Fruit fly (Drosophila melanogaster) whole organism, prepupa: Measurements from ENCODE around the gene CG31549.

Source experiments
- Blimp-1 ChIP-seq: fragments of 200-800 bp; sonication (Bioruptor generic); optimal IDR thresholded peaks from 3 replicates; lab custom pipeline; 2017; ENCODE audit warnings: missing biosample characterization, missing genetic modification characterization, mild to moderate bottlenecking, moderate library complexity, missing genetic modification reagents
- CG11762 ChIP-seq: fragments of 200-800 bp; sonication (Bioruptor generic); optimal IDR thresholded peaks from 3 replicates; lab custom pipeline; 2016; ENCODE audit warnings: missing biosample characterization, missing genetic modification characterization; ENCODE audit not compliant: insufficient read depth
- CG11902 ChIP-seq: fragments of 200-800 bp; sonication (Bioruptor generic); optimal IDR thresholded peaks from 3 replicates; lab custom pipeline; 2016; ENCODE audit warnings: missing biosample characterization, missing genetic modification characterization
- CG15336 ChIP-seq: fragments of 200-800 bp; sonication (Bioruptor generic); IDR thresholded peaks from 2 replicates; pipeline ENCODE4 v1.3.6; 2022; ENCODE audit warnings: missing biosample characterization, missing genetic modification characterization
- CG1621 ChIP-seq: fragments of 200-800 bp; sonication (Bioruptor generic); optimal IDR thresholded peaks from 3 replicates; lab custom pipeline; 2018; ENCODE audit warnings: missing biosample characterization, mild to moderate bottlenecking, missing genetic modification characterization
- CG16779 ChIP-seq: fragments of 200-800 bp; sonication (Bioruptor generic); optimal IDR thresholded peaks from 3 replicates; lab custom pipeline; 2017; ENCODE audit warnings: missing biosample characterization, mild to moderate bottlenecking, missing genetic modification characterization
- CG3032 ChIP-seq: fragments of 200-800 bp; optimal IDR thresholded peaks from 2 replicates; lab custom pipeline; 2019; ENCODE audit warnings: missing biosample characterization, mild to moderate bottlenecking, missing genetic modification characterization, moderate library complexity
- CG31627 ChIP-seq: fragments of 200-800 bp; sonication (Bioruptor generic); optimal IDR thresholded peaks from 3 replicates; lab custom pipeline; 2016; ENCODE audit warnings: missing biosample characterization, missing genetic modification characterization
- CG32006 ChIP-seq: fragments of 200-800 bp; sonication (Bioruptor generic); optimal IDR thresholded peaks from 3 replicates; lab custom pipeline; 2017; ENCODE audit warnings: missing biosample characterization, mild to moderate bottlenecking, missing genetic modification characterization
- CG34406 ChIP-seq: fragments of 200-800 bp; sonication (Bioruptor generic); optimal IDR thresholded peaks from 3 replicates; lab custom pipeline; 2016; ENCODE audit warnings: missing biosample characterization, missing genetic modification characterization
- CG3919 ChIP-seq: fragments of 200-800 bp; sonication (Bioruptor generic); optimal IDR thresholded peaks from 3 replicates; lab custom pipeline; 2016; ENCODE audit warnings: missing biosample characterization, missing genetic modification characterization
- CG4318 ChIP-seq: fragments of 200-800 bp; sonication (Bioruptor generic); optimal IDR thresholded peaks from 3 replicates; lab custom pipeline; 2017; ENCODE audit warnings: missing biosample characterization, mild to moderate bottlenecking, missing genetic modification characterization
- CG6163 ChIP-seq: fragments of 200-800 bp; sonication (Bioruptor generic); IDR thresholded peaks from 3 replicates; pipeline ENCODE4 v1.3.6; 2022; ENCODE audit warnings: missing biosample characterization, missing genetic modification characterization
- CG6276 ChIP-seq: fragments of 200-800 bp; sonication (Bioruptor generic); optimal IDR thresholded peaks from 2 replicates; lab custom pipeline; 2017; ENCODE audit warnings: missing biosample characterization, mild to moderate bottlenecking, missing genetic modification characterization
- CG6792 ChIP-seq: fragments of 200-800 bp; sonication (Bioruptor generic); optimal IDR thresholded peaks from 3 replicates; lab custom pipeline; 2016; ENCODE audit warnings: missing biosample characterization, missing genetic modification characterization
- CG6808 ChIP-seq: fragments of 200-800 bp; sonication (Bioruptor generic); optimal IDR thresholded peaks from 3 replicates; lab custom pipeline; 2017; ENCODE audit warnings: missing biosample characterization, missing genetic modification characterization, mild to moderate bottlenecking, moderate library complexity, missing genetic modification reagents
- CG7368 ChIP-seq: fragments of 200-800 bp; sonication (Bioruptor generic); optimal IDR thresholded peaks from 3 replicates; lab custom pipeline; 2016; ENCODE audit warnings: missing biosample characterization, missing genetic modification characterization
- CG8119 ChIP-seq: fragments of 200-800 bp; sonication (Bioruptor generic); IDR thresholded peaks from 3 replicates; pipeline ENCODE4 v1.3.6; 2022; ENCODE audit warnings: missing biosample characterization, missing genetic modification characterization
- CG8319 ChIP-seq: fragments of 200-800 bp; sonication (Bioruptor generic); optimal IDR thresholded peaks from 3 replicates; lab custom pipeline; 2016; ENCODE audit warnings: missing biosample characterization, missing genetic modification characterization
- CG8632 ChIP-seq: fragments of 200-800 bp; sonication (Bioruptor generic); optimal IDR thresholded peaks from 3 replicates; lab custom pipeline; 2016; ENCODE audit warnings: missing biosample characterization, missing genetic modification characterization
- CG9139 ChIP-seq: fragments of 200-800 bp; sonication (Bioruptor generic); optimal IDR thresholded peaks from 3 replicates; lab custom pipeline; 2017; ENCODE audit warnings: missing biosample characterization, mild to moderate bottlenecking, missing genetic modification characterization
- Eip75B ChIP-seq: fragments of 200-800 bp; sonication (Bioruptor generic); optimal IDR thresholded peaks from 3 replicates; lab custom pipeline; 2016; ENCODE audit warnings: missing biosample characterization, missing genetic modification characterization
- Eip78C ChIP-seq: fragments of 200-800 bp; sonication (Bioruptor generic); peaks from one replicate; lab custom pipeline; 2016; ENCODE audit warnings: missing biosample characterization, missing genetic modification characterization
- Eip93F ChIP-seq: fragments of 200-800 bp; sonication (Bioruptor generic); optimal IDR thresholded peaks from 2 replicates; lab custom pipeline; 2016; ENCODE audit warnings: missing biosample characterization, mild to moderate bottlenecking, missing genetic modification characterization
- Ets21C ChIP-seq: fragments of 200-800 bp; sonication (Bioruptor generic); optimal IDR thresholded peaks from 3 replicates; lab custom pipeline; 2016; ENCODE audit warnings: missing biosample characterization, missing genetic modification characterization
- Gug ChIP-seq: fragments of 200-800 bp; sonication (Bioruptor generic); IDR thresholded peaks from 2 replicates; pipeline ENCODE4 v1.3.6; 2022; ENCODE audit warnings: missing biosample characterization, missing genetic modification characterization
- Hr38 ChIP-seq: sonication (Bioruptor generic); optimal IDR thresholded peaks from 2 replicates; lab custom pipeline; 2016; ENCODE audit warnings: missing biosample characterization, missing genetic modification characterization
- Hr39 ChIP-seq: fragments of 200-800 bp; sonication (Bioruptor generic); optimal IDR thresholded peaks from 2 replicates; lab custom pipeline; 2016; ENCODE audit warnings: missing biosample characterization, missing genetic modification characterization
- Hr4 ChIP-seq: fragments of 200-800 bp; sonication (Bioruptor generic); optimal IDR thresholded peaks from 3 replicates; lab custom pipeline; 2016; ENCODE audit warnings: missing biosample characterization, missing genetic modification characterization
- Met ChIP-seq: fragments of 200-800 bp; sonication (Bioruptor generic); optimal IDR thresholded peaks from 3 replicates; lab custom pipeline; 2016; ENCODE audit warnings: missing biosample characterization, missing genetic modification characterization
- OdsH ChIP-seq: fragments of 200-800 bp; sonication (Bioruptor generic); optimal IDR thresholded peaks from 3 replicates; lab custom pipeline; 2016; ENCODE audit warnings: missing biosample characterization, missing genetic modification characterization
- Smox ChIP-seq: fragments of 200-800 bp; sonication (Bioruptor generic); optimal IDR thresholded peaks from 3 replicates; lab custom pipeline; 2016; ENCODE audit warnings: missing biosample characterization, missing genetic modification characterization
- Sox102F ChIP-seq: fragments of 200-800 bp; sonication (Bioruptor generic); optimal IDR thresholded peaks from 2 replicates; lab custom pipeline; 2016; ENCODE audit warnings: missing biosample characterization, mild to moderate bottlenecking, missing genetic modification characterization
- Sox14 ChIP-seq: fragments of 200-800 bp; sonication (Bioruptor generic); optimal IDR thresholded peaks from 3 replicates; lab custom pipeline; 2016; ENCODE audit warnings: missing biosample characterization, missing genetic modification characterization
- Sox15 ChIP-seq: fragments of 200-800 bp; sonication (Bioruptor generic); optimal IDR thresholded peaks from 3 replicates; lab custom pipeline; 2016; ENCODE audit warnings: missing biosample characterization, missing genetic modification characterization
- achi ChIP-seq: fragments of 200-800 bp; sonication (Bioruptor generic); optimal IDR thresholded peaks from 3 replicates; lab custom pipeline; 2016; ENCODE audit warnings: missing biosample characterization, missing genetic modification characterization
- acj6 ChIP-seq: fragments of 200-800 bp; sonication (Bioruptor generic); optimal IDR thresholded peaks from 3 replicates; lab custom pipeline; 2016; ENCODE audit warnings: missing biosample characterization, missing genetic modification characterization
- cyc ChIP-seq: fragments of 200-800 bp; sonication (Bioruptor generic); optimal IDR thresholded peaks from 3 replicates; lab custom pipeline; 2016; ENCODE audit warnings: missing biosample characterization, missing genetic modification characterization
- dac ChIP-seq: fragments of 200-800 bp; sonication (Bioruptor generic); optimal IDR thresholded peaks from 2 replicates; lab custom pipeline; 2017; ENCODE audit warnings: missing biosample characterization, mild to moderate bottlenecking, missing genetic modification characterization
- dsx ChIP-seq: fragments of 200-800 bp; optimal IDR thresholded peaks from 3 replicates; lab custom pipeline; 2019; ENCODE audit warnings: missing biosample characterization, mild to moderate bottlenecking, missing genetic modification characterization, moderate library complexity; ENCODE audit not compliant: poor library complexity, severe bottlenecking
- eg ChIP-seq: fragments of 200-800 bp; sonication (Bioruptor generic); IDR thresholded peaks from 3 replicates; pipeline ENCODE4 v1.3.6; 2022; ENCODE audit warnings: missing biosample characterization, missing genetic modification characterization
- esn ChIP-seq: fragments of 200-800 bp; sonication (Bioruptor generic); optimal IDR thresholded peaks from 2 replicates; lab custom pipeline; 2016; ENCODE audit warnings: missing biosample characterization, mild to moderate bottlenecking, missing genetic modification characterization, moderate library complexity
- fd59A ChIP-seq: fragments of 200-800 bp; sonication (Bioruptor generic); optimal IDR thresholded peaks from 2 replicates; lab custom pipeline; 2017; ENCODE audit warnings: missing biosample characterization, mild to moderate bottlenecking, missing genetic modification characterization, missing genetic modification reagents
- fd85E ChIP-seq: fragments of 200-800 bp; sonication (Bioruptor generic); optimal IDR thresholded peaks from 3 replicates; lab custom pipeline; 2016; ENCODE audit warnings: missing biosample characterization, missing genetic modification characterization
- lz ChIP-seq: fragments of 200-800 bp; sonication (Bioruptor generic); optimal IDR thresholded peaks from 3 replicates; lab custom pipeline; 2016; ENCODE audit warnings: missing biosample characterization, missing genetic modification characterization
- net ChIP-seq: fragments of 200-800 bp; sonication (Bioruptor generic); optimal IDR thresholded peaks from 3 replicates; lab custom pipeline; 2016; ENCODE audit warnings: missing biosample characterization, missing genetic modification characterization
- pdm3 ChIP-seq: fragments of 200-800 bp; sonication (Bioruptor generic); optimal IDR thresholded peaks from 3 replicates; lab custom pipeline; 2016; ENCODE audit warnings: missing biosample characterization, missing genetic modification characterization
- salr ChIP-seq, 2 experiments: fragments of 200-800 bp; sonication (Bioruptor generic); optimal IDR thresholded peaks; 3 replicates each; lab custom pipeline; 2016 to 2018; ENCODE audit warnings: missing biosample characterization in 2 of 2, missing genetic modification characterization in 2 of 2, mild to moderate bottlenecking in 1 of 2
- spab ChIP-seq: fragments of 200-800 bp; sonication (Bioruptor generic); optimal IDR thresholded peaks from 2 replicates; lab custom pipeline; 2017; ENCODE audit warnings: missing biosample characterization, mild to moderate bottlenecking, missing genetic modification characterization, missing genetic modification reagents
- ss ChIP-seq, 2 experiments: fragments of 200-800 bp; sonication (Bioruptor generic); optimal IDR thresholded peaks; 2 replicates in 1 of 2; 3 replicates in 1 of 2; lab custom pipeline; 2017 to 2018; ENCODE audit warnings: mild to moderate bottlenecking in 2 of 2, missing biosample characterization in 2 of 2, missing genetic modification characterization in 2 of 2, moderate library complexity in 1 of 2
- svp ChIP-seq: fragments of 200-800 bp; sonication (Bioruptor generic); peaks from one replicate; lab custom pipeline; 2016; ENCODE audit warnings: missing biosample characterization, missing genetic modification characterization
- topi ChIP-seq: fragments of 200-800 bp; sonication (Bioruptor generic); optimal IDR thresholded peaks from 3 replicates; lab custom pipeline; 2016; ENCODE audit warnings: missing biosample characterization, missing genetic modification characterization
- vri ChIP-seq: fragments of 200-800 bp; sonication (Bioruptor generic); optimal IDR thresholded peaks from 3 replicates; lab custom pipeline; 2016; ENCODE audit warnings: missing biosample characterization, mild to moderate bottlenecking, missing genetic modification characterization

Gene CG31549

dm6 chr3R:5601044-5601523 is 30.9 kb upstream of the CG31549 start, which contains the start of the genes kra and SecS:
Gene kra, minus strand, starts transcription at chr3R:5601136.
Gene SecS, plus strand, starts transcription at chr3R:5601433.
- TF ChIP-seq Blimp-1 (GFP tag; lab: Kevin White, UChicago) = peak; percentile 19
- no peak for TF ChIP-seq CG1621 (tag; lab: Kevin White, UChicago)
- peak; percentile 68 for TF ChIP-seq Hr39 (GFP tag; lab: Kevin White, UChicago)
- TF ChIP-seq spab (GFP tag; lab: Kevin White, UChicago) = no peak
- TF ChIP-seq Smox = no peak
- peak; percentile 38 for TF ChIP-seq CG6808 (GFP tag; lab: Kevin White, UChicago)
- TF ChIP-seq CG8632 (GFP tag; lab: Kevin White, UChicago) = peak; percentile 46
- peak; percentile 51 for TF ChIP-seq topi
- TF ChIP-seq Eip93F (GFP tag; lab: Kevin White, UChicago) = no peak
- TF ChIP-seq Hr38 (GFP tag; lab: Kevin White, UChicago) = no peak
- peak; percentile 67 for TF ChIP-seq Met
- no peak for TF ChIP-seq CG6276 (GFP tag; lab: Kevin White, UChicago)
- TF ChIP-seq Sox15 (GFP tag; lab: Kevin White, UChicago) = peak; percentile 61
- TF ChIP-seq vri (GFP tag; lab: Kevin White, UChicago) = no peak
- TF ChIP-seq CG31627 (GFP tag; lab: Kevin White, UChicago) = peak; percentile 68
- TF ChIP-seq Sox102F (GFP tag; lab: Kevin White, UChicago) = no peak
- peak; percentile 79 for TF ChIP-seq Hr4 (GFP tag; lab: Kevin White, UChicago)
- peak; percentile 69 for TF ChIP-seq lz (GFP tag; lab: Kevin White, UChicago)
- peak; percentile 72 for TF ChIP-seq Ets21C (GFP tag; lab: Kevin White, UChicago)
- TF ChIP-seq CG9139 (GFP tag; lab: Kevin White, UChicago) = no peak
- TF ChIP-seq ss (GFP tag; optimal IDR thresholded peaks at IDR 0.05; lab: Kevin White, UChicago) = no peak
- peak; percentile 39 for TF ChIP-seq CG8319
- TF ChIP-seq CG8119 (GFP tag; lab: Robert Waterston, UW) = no peak
- no peak for TF ChIP-seq CG16779 (tag; lab: Kevin White, UChicago)
- TF ChIP-seq Sox14 (GFP tag; lab: Kevin White, UChicago) = peak; percentile 30
- TF ChIP-seq Eip78C (GFP tag; lab: Kevin White, UChicago) = peak; percentile 79
- peak; percentile 42 for TF ChIP-seq Eip75B (GFP tag; lab: Kevin White, UChicago)
- peak; percentile 42 for TF ChIP-seq CG3919 (GFP tag; lab: Kevin White, UChicago)
- TF ChIP-seq CG4318 (GFP tag; lab: Kevin White, UChicago) = no peak
- no peak for TF ChIP-seq CG7368 (GFP tag; lab: Kevin White, UChicago)
- peak; percentile 16 for TF ChIP-seq CG34406 (GFP tag; lab: Kevin White, UChicago)
- no peak for TF ChIP-seq fd59A (GFP tag; lab: Kevin White, UChicago)
- peak; percentile 71 for TF ChIP-seq acj6 (GFP tag; lab: Kevin White, UChicago)
- no peak for TF ChIP-seq Gug (GFP tag; lab: Robert Waterston, UW)
- peak; percentile 31 for TF ChIP-seq fd85E
- no peak for TF ChIP-seq dsx
- TF ChIP-seq net (GFP tag; lab: Kevin White, UChicago) = no peak
- TF ChIP-seq CG6792 (GFP tag; lab: Kevin White, UChicago) = peak; percentile 47
- TF ChIP-seq CG6163 = no peak
- peak; percentile 66 for TF ChIP-seq OdsH (GFP tag; lab: Kevin White, UChicago)
- peak; percentile 20 for TF ChIP-seq dac
- TF ChIP-seq eg (GFP tag; lab: Robert Waterston, UW) = no peak
- peak; percentile 68 for TF ChIP-seq pdm3
- TF ChIP-seq CG15336 = no peak
- TF ChIP-seq CG11762 (GFP tag; lab: Kevin White, UChicago) = peak; percentile 45
- TF ChIP-seq achi (GFP tag; lab: Kevin White, UChicago) = peak; percentile 66
- TF ChIP-seq esn (GFP tag; lab: Kevin White, UChicago) = peak; percentile 67
- TF ChIP-seq svp (GFP tag; lab: Kevin White, UChicago) = peak; percentile 78
- TF ChIP-seq CG11902 = peak; percentile 40
- no peak for TF ChIP-seq salr (GFP tag; optimal IDR thresholded peaks at IDR 0.05; lab: Kevin White, UChicago)
- TF ChIP-seq CG3032 (tag; lab: Kevin White, UChicago) = peak; percentile 44
- TF ChIP-seq CG32006 (GFP tag; lab: Kevin White, UChicago) = no peak
- peak; percentile 55 for TF ChIP-seq cyc (GFP tag; lab: Kevin White, UChicago)
